Fruit fly (Drosophila melanogaster): ENCODE measurements around the gene Jhbp5.

Gene Jhbp5

dm6 chr3R:16046030-16046429 lies at the start of gene Jhbp5:
Gene Jhbp5, minus strand, starts transcription at chr3R:16046130.
- TF ChIP-seq pan (optimal IDR thresholded peaks at IDR 0.05) (no peak), CG8478 (optimal IDR thresholded peaks at IDR 0.05) (no peak), EcR (GFP tag; optimal IDR thresholded peaks at IDR 0.05) (no peak), Dll (optimal IDR thresholded peaks at IDR 0.05) (no peak), usp (GFP tag; optimal IDR thresholded peaks at IDR 0.05) (no peak), psq (optimal IDR thresholded peaks at IDR 0.05) (no peak)

- TF ChIP-seq Dll (optimal IDR thresholded peaks at IDR 0.05), result no peak
- TF ChIP-seq CG8478 (optimal IDR thresholded peaks at IDR 0.05), result no peak
- TF ChIP-seq psq (optimal IDR thresholded peaks at IDR 0.05), result no peak
- TF ChIP-seq EcR (GFP tag; optimal IDR thresholded peaks at IDR 0.05), result peak in 1 of 2 experiments; percentile 18
- TF ChIP-seq pan (optimal IDR thresholded peaks at IDR 0.05), result no peak
- no peak for TF ChIP-seq usp (GFP tag; optimal IDR thresholded peaks at IDR 0.05)
Measured at dm6 chr3R:16094918-16095317, 49.0 kb upstream of the Jhbp5 start.

- TF ChIP-seq Dll (optimal IDR thresholded peaks at IDR 0.05), result no peak
- TF ChIP-seq CG8478 (optimal IDR thresholded peaks at IDR 0.05), result no peak
- peak; percentile 86 for TF ChIP-seq pan (optimal IDR thresholded peaks at IDR 0.05)
- TF ChIP-seq EcR (GFP tag; optimal IDR thresholded peaks at IDR 0.05), result no peak
Measured at dm6 chr3R:16094011-16094729, 48.2 kb upstream of the Jhbp5 start.

DNA sequence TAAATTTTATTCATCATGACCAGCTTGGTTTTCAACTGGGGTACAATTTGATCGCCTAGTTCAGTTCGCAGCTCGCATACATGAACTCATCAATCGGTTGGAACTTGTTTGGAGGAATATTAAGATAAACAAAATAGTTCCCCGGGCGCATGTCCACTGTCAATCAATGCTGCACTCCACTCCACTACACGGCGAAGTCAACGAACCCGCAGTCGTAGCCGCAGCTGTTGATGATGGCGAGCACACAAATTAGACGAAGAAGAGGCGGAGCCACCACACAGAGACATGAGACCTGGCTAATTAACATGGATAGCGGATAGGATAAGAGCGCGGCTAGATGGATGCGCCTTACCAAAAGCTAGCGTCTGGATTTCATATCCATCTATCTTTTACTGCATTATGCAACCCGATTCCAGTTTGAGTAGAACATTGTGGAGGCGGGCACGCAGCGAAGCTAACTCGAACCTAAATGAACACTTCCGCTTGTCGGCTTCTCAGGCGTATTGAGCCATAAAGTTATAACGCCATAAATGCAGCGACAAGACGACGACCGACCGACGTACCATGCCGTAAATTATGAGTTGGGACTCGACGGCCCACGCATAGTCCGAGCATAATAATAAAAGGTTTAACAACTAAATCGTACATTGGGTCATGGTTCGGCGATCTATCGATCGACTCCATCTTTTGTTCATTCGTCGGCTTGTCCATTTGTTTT lies 46.1 kb upstream of the Jhbp5 start:
- TF ChIP-seq EcR (GFP tag; optimal IDR thresholded peaks at IDR 0.05), result peak in 1 of 2 experiments; percentile 64
- no peak for TF ChIP-seq pan (optimal IDR thresholded peaks at IDR 0.05)

DNA sequence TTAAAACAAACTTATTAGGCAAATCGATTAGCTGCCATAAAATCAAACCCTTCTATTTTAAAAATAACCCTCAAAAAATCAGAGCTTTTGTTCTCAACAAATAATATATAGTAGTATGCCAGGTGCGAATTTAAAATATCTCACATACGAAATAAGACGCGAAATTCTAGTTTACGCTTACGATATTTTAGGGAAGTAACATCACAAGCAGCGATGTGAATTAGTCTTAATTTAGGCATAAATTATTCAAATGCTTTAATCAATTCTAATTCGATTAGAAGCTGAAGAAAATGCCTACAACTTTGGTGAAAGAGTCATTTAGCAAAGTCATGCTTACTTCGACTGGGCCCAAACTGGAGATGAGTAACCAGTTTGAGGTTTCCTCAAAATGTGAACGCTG lies 37.6 kb upstream of the Jhbp5 start, which contains the start of gene sxe2:
Gene sxe2, plus strand, starts transcription at position 301 of the 400 bp plus-strand sequence.
- TF ChIP-seq usp (GFP tag; optimal IDR thresholded peaks at IDR 0.05) (no peak), CG8478 (optimal IDR thresholded peaks at IDR 0.05) (no peak), psq (optimal IDR thresholded peaks at IDR 0.05) (no peak), EcR (GFP tag; optimal IDR thresholded peaks at IDR 0.05) (no peak), Dll (optimal IDR thresholded peaks at IDR 0.05) (no peak), pan (optimal IDR thresholded peaks at IDR 0.05) (no peak)

dm6 chr3R:16082384-16082783 lies 36.5 kb upstream of the Jhbp5 start:
- TF ChIP-seq Dll (optimal IDR thresholded peaks at IDR 0.05), result no peak
- TF ChIP-seq pan (optimal IDR thresholded peaks at IDR 0.05), result no peak
- no peak for TF ChIP-seq usp (GFP tag; optimal IDR thresholded peaks at IDR 0.05)
- TF ChIP-seq CG8478 (optimal IDR thresholded peaks at IDR 0.05), result no peak
- no peak for TF ChIP-seq EcR (GFP tag; optimal IDR thresholded peaks at IDR 0.05)
- TF ChIP-seq psq (optimal IDR thresholded peaks at IDR 0.05), result no peak

dm6 chr3R:16080942-16081589 lies 35.1 kb upstream of the Jhbp5 start, which contains the start of gene CG32855:
Gene CG32855, minus strand, starts transcription at chr3R:16080992.
- TF ChIP-seq usp (GFP tag; optimal IDR thresholded peaks at IDR 0.05) (no peak), pan (optimal IDR thresholded peaks at IDR 0.05) (no peak), CG8478 (optimal IDR thresholded peaks at IDR 0.05) (no peak), psq (optimal IDR thresholded peaks at IDR 0.05) (no peak), EcR (GFP tag; optimal IDR thresholded peaks at IDR 0.05) (no peak)

- TF ChIP-seq pan (optimal IDR thresholded peaks at IDR 0.05), result no peak
- TF ChIP-seq CG8478 (optimal IDR thresholded peaks at IDR 0.05), result no peak
- no peak for TF ChIP-seq EcR (GFP tag; optimal IDR thresholded peaks at IDR 0.05)
- no peak for TF ChIP-seq psq (optimal IDR thresholded peaks at IDR 0.05)
- TF ChIP-seq usp (GFP tag; optimal IDR thresholded peaks at IDR 0.05), result no peak
- no peak for TF ChIP-seq Dll (optimal IDR thresholded peaks at IDR 0.05)
Measured at dm6 chr3R:16078247-16078646, 32.3 kb upstream of the Jhbp5 start.

dm6 chr3R:16074122-16074521 lies 28.2 kb upstream of the Jhbp5 start:
- no peak for TF ChIP-seq EcR (GFP tag; optimal IDR thresholded peaks at IDR 0.05)
- no peak for TF ChIP-seq psq (optimal IDR thresholded peaks at IDR 0.05)
- no peak for TF ChIP-seq CG8478 (optimal IDR thresholded peaks at IDR 0.05)
- no peak for TF ChIP-seq pan (optimal IDR thresholded peaks at IDR 0.05)
- TF ChIP-seq Dll (optimal IDR thresholded peaks at IDR 0.05), result no peak
- TF ChIP-seq usp (GFP tag; optimal IDR thresholded peaks at IDR 0.05), result no peak

- no peak for TF ChIP-seq psq (optimal IDR thresholded peaks at IDR 0.05)
- TF ChIP-seq CG8478 (optimal IDR thresholded peaks at IDR 0.05), result no peak
- TF ChIP-seq pan (optimal IDR thresholded peaks at IDR 0.05), result no peak
- TF ChIP-seq Dll (optimal IDR thresholded peaks at IDR 0.05), result no peak
- no peak for TF ChIP-seq usp (GFP tag; optimal IDR thresholded peaks at IDR 0.05)
- TF ChIP-seq EcR (GFP tag; optimal IDR thresholded peaks at IDR 0.05), result no peak
Measured at dm6 chr3R:16072581-16072908, 26.6 kb upstream of the Jhbp5 start.

DNA sequence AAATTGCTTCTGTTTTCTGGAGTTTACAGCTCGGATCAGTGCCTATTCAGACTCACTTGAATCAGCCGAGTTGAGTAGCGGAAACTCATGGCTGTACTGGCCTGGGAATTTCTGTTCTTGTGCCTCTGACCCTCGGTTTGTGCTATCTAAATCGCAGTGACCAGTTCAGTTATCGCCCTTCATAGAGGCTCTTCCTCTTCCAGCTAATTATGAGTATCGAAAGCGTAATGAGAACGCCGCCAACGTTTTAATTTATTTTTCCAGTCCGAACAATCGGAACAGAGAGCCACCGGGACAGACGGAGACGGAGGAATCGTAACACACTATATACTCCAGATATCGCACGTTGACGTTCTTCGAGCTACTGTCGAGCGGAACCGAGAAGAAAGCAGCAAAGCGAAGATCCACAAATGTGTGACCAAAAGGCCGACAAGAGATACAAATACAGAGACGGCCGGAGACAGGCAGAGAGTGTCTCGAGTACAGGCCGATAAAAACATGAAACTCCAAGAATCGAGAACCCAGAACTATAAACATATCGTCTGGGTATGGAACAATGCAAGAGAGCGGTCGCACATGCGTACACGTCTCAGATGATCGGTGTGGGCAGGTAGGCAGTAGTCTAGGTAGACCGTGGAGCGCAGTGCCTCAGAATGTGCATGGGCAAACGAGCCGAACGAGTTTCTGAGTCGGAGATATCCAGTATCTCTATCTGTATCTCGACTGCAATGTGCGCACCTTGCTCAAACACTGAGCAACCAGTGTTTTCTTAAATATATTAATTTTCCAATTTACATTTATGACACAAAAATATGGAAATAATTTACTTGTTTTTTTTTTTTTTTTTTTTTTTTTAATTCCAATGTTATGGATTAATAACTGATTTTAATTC lies 26.0 kb upstream of the Jhbp5 start:
- TF ChIP-seq CG8478 (optimal IDR thresholded peaks at IDR 0.05), result no peak
- no peak for TF ChIP-seq pan (optimal IDR thresholded peaks at IDR 0.05)
- TF ChIP-seq usp (GFP tag; optimal IDR thresholded peaks at IDR 0.05), result no peak
- TF ChIP-seq Dll (optimal IDR thresholded peaks at IDR 0.05), result no peak
- TF ChIP-seq psq (optimal IDR thresholded peaks at IDR 0.05), result no peak

Data from whole organism.